Worm (Caenorhabditis elegans) whole organism, L3 larva: ENCODE data around the gene T13C5.3.

Experiments used
- ZK546.5 ChIP-seq: sonication (generic microtip); optimal IDR thresholded peaks from 2 replicates; lab custom pipeline; 2017; ENCODE audit warnings: missing biosample characterization, missing genetic modification characterization
- ama-1 ChIP-seq: fragments of 150-350 bp; optimal IDR thresholded peaks from 2 replicates; lab custom pipeline; 2018
- egl-5 ChIP-seq: fragments of 150-350 bp; optimal IDR thresholded peaks from 2 replicates; lab custom pipeline; 2017; ENCODE audit warnings: missing biosample characterization, missing genetic modification reagents, missing genetic modification characterization, inconsistent platforms
- eor-1 ChIP-seq, 2 experiments: fragments of 150-350 bp; optimal IDR thresholded peaks; 2 replicates each; lab custom pipeline; 2014 to 2018; ENCODE audit warnings: missing biosample characterization in 2 of 2, missing genetic modification characterization in 2 of 2
- fos-1 ChIP-seq: fragments of 150-350 bp; optimal IDR thresholded peaks from 2 replicates; lab custom pipeline; 2014; ENCODE audit warnings: missing biosample characterization, missing genetic modification characterization
- lin-39 ChIP-seq: fragments of 150-350 bp; optimal IDR thresholded peaks from 2 replicates; lab custom pipeline; 2018; ENCODE audit warnings: missing biosample characterization, missing genetic modification reagents, missing genetic modification characterization
- lsy-12 ChIP-seq: sonication (generic microtip); optimal IDR thresholded peaks from 2 replicates; lab custom pipeline; 2016; ENCODE audit warnings: mild to moderate bottlenecking, missing genetic modification characterization, missing compliant biosample characterization
- nhr-77 ChIP-seq: fragments of 150-350 bp; optimal IDR thresholded peaks from 2 replicates; lab custom pipeline; 2014; ENCODE audit warnings: missing biosample characterization, missing genetic modification characterization
- pha-4 ChIP-seq: fragments of 150-350 bp; optimal IDR thresholded peaks from 2 replicates; lab custom pipeline; 2014; ENCODE audit warnings: missing biosample characterization, missing genetic modification reagents, missing genetic modification characterization
- pqm-1 ChIP-seq: fragments of 150-350 bp; optimal IDR thresholded peaks from 2 replicates; lab custom pipeline; 2017; ENCODE audit warnings: missing biosample characterization, missing genetic modification characterization, inconsistent platforms
- tbx-2 ChIP-seq: sonication (generic microtip); optimal IDR thresholded peaks from 2 replicates; lab custom pipeline; 2016; ENCODE audit warnings: mild to moderate bottlenecking, missing genetic modification characterization, missing compliant biosample characterization

T13C5.3 gene

DNA sequence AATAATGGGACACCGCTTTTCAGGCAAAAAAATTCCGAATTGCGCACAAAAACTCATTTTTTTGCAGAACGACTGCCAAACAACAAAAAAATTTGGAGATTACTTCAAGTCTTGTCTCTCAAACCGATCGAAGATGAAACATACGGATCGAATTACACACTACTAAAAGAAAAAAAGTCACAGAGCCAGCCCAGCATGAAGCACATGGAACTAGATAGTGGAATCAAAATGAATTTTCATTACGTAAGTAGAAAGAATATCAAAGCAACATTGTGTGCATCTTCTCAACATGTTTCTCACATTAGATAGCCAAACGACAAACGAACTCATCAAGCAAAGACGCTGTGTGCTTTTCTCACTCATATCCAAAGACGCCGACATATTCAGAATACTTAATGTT lies 42.8 kb downstream of the T13C5.3 start:
- TF ChIP-seq fos-1 (tag; lab: Kevin White, UChicago) (no peak), tbx-2 (tag; lab: Kevin White, UChicago) (no peak), pha-4 (tag; lab: Kevin White, UChicago) (no peak), ZK546.5 (tag; lab: Kevin White, UChicago) (no peak), eor-1 (tag; optimal IDR thresholded peaks at IDR 0.05; lab: Kevin White, UChicago) (no peak), pqm-1 (tag; lab: Kevin White, UChicago) (no peak), ama-1 (lab: Kevin White, UChicago) (no peak)
- TF ChIP-seq, all 47 proteins: peak for 0

- peak; percentile 6 for TF ChIP-seq lin-39 (tag; lab: Kevin White, UChicago)
- no peak for TF ChIP-seq egl-5 (tag; lab: Kevin White, UChicago)
- no peak for TF ChIP-seq tbx-2 (tag; lab: Kevin White, UChicago)
- no peak for TF ChIP-seq lsy-12 (tag; lab: Kevin White, UChicago)
- no peak for TF ChIP-seq nhr-77 (tag; lab: Kevin White, UChicago)
- TF ChIP-seq, all 47 proteins: peak for 1
These were observed 46.5 kb downstream of the T13C5.3 start for ce11 chrX:6224841-6225240.
